Worm (Caenorhabditis elegans): ENCODE results near the gene F55C12.2.
A peak's percentile ranks its signal among the peaks of the same experiment; 100 is the strongest.

The F55C12.2 gene

DNA sequence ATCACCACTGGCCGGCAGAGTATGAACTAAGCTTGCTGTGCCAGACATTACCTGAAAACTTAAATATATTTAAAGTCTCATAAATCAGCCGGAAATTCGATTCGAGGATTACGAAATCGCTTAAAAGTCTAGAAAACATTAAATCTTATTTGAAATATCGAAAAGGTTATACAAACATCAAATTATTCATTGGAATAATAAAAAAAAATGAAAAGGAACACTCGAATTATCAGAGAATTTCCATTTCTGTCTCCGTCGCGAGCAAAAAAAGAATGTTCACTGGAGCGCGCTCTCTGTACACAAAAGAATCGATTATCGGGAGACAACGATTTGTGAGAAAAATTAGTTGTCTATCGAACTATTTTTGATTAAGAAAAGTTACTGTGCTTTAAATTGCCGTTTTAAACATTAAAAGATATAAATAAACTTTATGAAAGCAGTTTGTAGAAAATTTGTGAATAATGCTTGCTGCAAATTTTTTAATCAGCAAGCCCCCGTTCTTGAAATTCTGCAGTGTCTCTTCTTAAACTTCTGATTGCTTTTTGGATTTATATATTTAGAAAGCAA, 40.4 kb upstream of the F55C12.2 start, which contains the start of gene fzo-1 (continued):
- TF ChIP-seq F26F4.8 (GFP tag; conservative IDR thresholded peaks at IDR 0.05) (no peak), mxl-2 (GFP tag; conservative IDR thresholded peaks at IDR 0.05) (no peak), F37D6.2 (tag; optimal IDR thresholded peaks at IDR 0.05) (no peak), dve-1 (tag; optimal IDR thresholded peaks at IDR 0.05; ENCODE audit: insufficient read depth) (peak; percentile 8), T26A8.4 (GFP tag; IDR thresholded peaks at IDR 0.05) (no peak), snpc-4 (tag; optimal IDR thresholded peaks at IDR 0.05) (no peak), daf-8 (GFP tag; IDR thresholded peaks at IDR 0.05) (no peak), nhr-111 (GFP tag; optimal IDR thresholded peaks at IDR 0.05) (no peak), cey-2 (tag; optimal IDR thresholded peaks at IDR 0.05; ENCODE audit: borderline replicate concordance, insufficient read depth) (no peak), nhr-48 (tag; optimal IDR thresholded peaks at IDR 0.05) (no peak), vab-7 (GFP tag; IDR thresholded peaks at IDR 0.05) (no peak), unc-39 (tag; optimal IDR thresholded peaks at IDR 0.05) (no peak), ztf-11 (tag; optimal IDR thresholded peaks at IDR 0.05) (no peak)

- no peak for TF ChIP-seq php-3 (GFP tag; IDR thresholded peaks at IDR 0.05)
- TF ChIP-seq unc-62 (GFP tag; optimal IDR thresholded peaks at IDR 0.05 in 1 of 2), result peak in 1 of 2 experiments; percentile 86
- TF ChIP-seq unc-62 (tag; optimal IDR thresholded peaks at IDR 0.05), result no peak
Measured at ce11 chrII:5838453-5838852, 38.2 kb upstream of the F55C12.2 start, which contains the start of gene ZK1248.15. Gene ZK1248.15, minus strand, starts transcription at chrII:5838553.

- TF ChIP-seq spr-3 (GFP tag; optimal IDR thresholded peaks at IDR 0.05), result no peak
- TF ChIP-seq daf-8 (GFP tag; IDR thresholded peaks at IDR 0.05), result no peak
- no peak for TF ChIP-seq jun-1 (tag; optimal IDR thresholded peaks at IDR 0.05)
- no peak for TF ChIP-seq dmd-6 (GFP tag; IDR thresholded peaks at IDR 0.05)
- TF ChIP-seq lin-39 (tag; optimal IDR thresholded peaks at IDR 0.05), result no peak
- TF ChIP-seq nhr-28 (tag; optimal IDR thresholded peaks at IDR 0.05), result no peak
- no peak for TF ChIP-seq hlh-11 (tag; optimal IDR thresholded peaks at IDR 0.05)
- TF ChIP-seq lsy-2 (tag; optimal IDR thresholded peaks at IDR 0.05), result peak in 1 of 2 experiments; percentile 54
- no peak for TF ChIP-seq lim-7 (GFP tag; IDR thresholded peaks at IDR 0.05)
- no peak for TF ChIP-seq mdl-1 (tag; optimal IDR thresholded peaks at IDR 0.05)
- no peak for TF ChIP-seq arid-1 (GFP tag; conservative IDR thresholded peaks at IDR 0.05)
- no peak for TF ChIP-seq zfp-2 (tag; optimal IDR thresholded peaks at IDR 0.05)
- TF ChIP-seq php-3 (GFP tag; IDR thresholded peaks at IDR 0.05), result no peak
- peak; percentile 88 for TF ChIP-seq R02D3.7 (tag; optimal IDR thresholded peaks at IDR 0.05)
- no peak for TF ChIP-seq hmg-1.1 (GFP tag; IDR thresholded peaks at IDR 0.05)
- TF ChIP-seq lin-1 (GFP tag; IDR thresholded peaks at IDR 0.05), result no peak
- TF ChIP-seq mdt-29 (GFP tag; IDR thresholded peaks at IDR 0.05), result no peak
- no peak for TF ChIP-seq lir-3 (tag; optimal IDR thresholded peaks at IDR 0.05)
- TF ChIP-seq daf-16 (GFP tag; optimal IDR thresholded peaks at IDR 0.05), result no peak
- TF ChIP-seq daf-16 (tag; optimal IDR thresholded peaks at IDR 0.05), result peak; percentile 24
- TF ChIP-seq Y5F2A.4 (GFP tag; optimal IDR thresholded peaks at IDR 0.05), result no peak
- TF ChIP-seq unc-62 (GFP tag; optimal IDR thresholded peaks at IDR 0.05 in 1 of 2), result no peak
- no peak for TF ChIP-seq unc-62 (tag; optimal IDR thresholded peaks at IDR 0.05)
- TF ChIP-seq aha-1 (tag), result no peak
- TF ChIP-seq mes-2 (tag; optimal IDR thresholded peaks at IDR 0.05; ENCODE audit: poor library complexity, severe bottlenecking), result peak; percentile 57
- no peak for TF ChIP-seq aly-2 (tag; optimal IDR thresholded peaks at IDR 0.05)
- no peak for TF ChIP-seq nhr-11 (tag; optimal IDR thresholded peaks at IDR 0.05)
- no peak for TF ChIP-seq daf-19 (GFP tag; conservative IDR thresholded peaks at IDR 0.05)
- peak; percentile 12 for TF ChIP-seq dpl-1 (GFP tag; optimal IDR thresholded peaks at IDR 0.05)
- no peak for TF ChIP-seq egl-43 (GFP tag; IDR thresholded peaks at IDR 0.05)
- no peak for TF ChIP-seq zip-2 (tag; optimal IDR thresholded peaks at IDR 0.05)
- no peak for TF ChIP-seq ces-1 (GFP tag; optimal IDR thresholded peaks at IDR 0.05)
- TF ChIP-seq ama-1 (optimal IDR thresholded peaks at IDR 0.05), result no peak
Measured at ce11 chrII:5839227-5839626, 37.4 kb upstream of the F55C12.2 start, which contains the start of gene ZK1248.19. Gene ZK1248.19, minus strand, starts transcription at chrII:5839414.
